Worm (Caenorhabditis elegans) whole organism, early embryonic: ENCODE data around the gene gphr-1.

ENCODE experiments used
- B0310.2 ChIP-seq: sonication (generic microtip); optimal IDR thresholded peaks from 2 replicates; lab custom pipeline; 2016; ENCODE audit warnings: mild to moderate bottlenecking, missing genetic modification characterization, missing compliant biosample characterization
- F13C5.2 ChIP-seq: sonication (generic microtip); optimal IDR thresholded peaks from 2 replicates; lab custom pipeline; 2017; ENCODE audit warnings: mild to moderate bottlenecking, missing genetic modification characterization, inconsistent platforms, missing compliant biosample characterization
- aly-1 ChIP-seq: sonication (generic microtip); optimal IDR thresholded peaks from 2 replicates; lab custom pipeline; 2016; ENCODE audit warnings: missing genetic modification characterization, missing compliant biosample characterization
- ama-1 ChIP-seq: fragments of 150-350 bp; optimal IDR thresholded peaks from 2 replicates; lab custom pipeline; 2014
- ceh-13 ChIP-seq: fragments of 200-800 bp; sonication (Bioruptor generic); optimal IDR thresholded peaks from 2 replicates; lab custom pipeline; 2018; ENCODE audit warnings: mild to moderate bottlenecking, missing genetic modification characterization, missing compliant biosample characterization
- flt-1 ChIP-seq: fragments of 200-800 bp; sonication (Bioruptor generic); IDR thresholded peaks from 2 replicates; pipeline ENCODE4 v1.3.6; 2022; ENCODE audit warnings: missing genetic modification characterization, missing compliant biosample characterization
- hmbx-1 ChIP-seq: sonication (generic microtip); optimal IDR thresholded peaks from 2 replicates; lab custom pipeline; 2016; ENCODE audit warnings: mild to moderate bottlenecking, missing genetic modification characterization, missing compliant biosample characterization
- pes-1 ChIP-seq: fragments of 200-800 bp; sonication (Bioruptor generic); IDR thresholded peaks from 2 replicates; pipeline ENCODE4 v1.3.6; 2022; ENCODE audit warnings: missing genetic modification reagents, missing genetic modification characterization, missing compliant biosample characterization
- scrt-1 ChIP-seq: fragments of 200-800 bp; sonication (Bioruptor generic); IDR thresholded peaks from 2 replicates; pipeline ENCODE4 v1.3.6; 2022; ENCODE audit warnings: missing genetic modification characterization, missing compliant biosample characterization
- sea-1 ChIP-seq: fragments of 200-800 bp; sonication (Bioruptor generic); conservative IDR thresholded peaks from 2 replicates; pipeline ENCODE4 v1.3.6; 2022; ENCODE audit warnings: missing genetic modification characterization, missing compliant biosample characterization
- tbx-11 ChIP-seq: fragments of 200-800 bp; sonication (Bioruptor generic); IDR thresholded peaks from 2 replicates; pipeline ENCODE4 v1.3.6; 2022; ENCODE audit warnings: missing genetic modification characterization, missing compliant biosample characterization
- tbx-37 ChIP-seq: fragments of 200-800 bp; sonication (Bioruptor generic); conservative IDR thresholded peaks from 2 replicates; pipeline ENCODE4 v1.3.6; 2022; ENCODE audit warnings: missing genetic modification reagents, missing genetic modification characterization, missing compliant biosample characterization
- tra-4 ChIP-seq: sonication (generic microtip); optimal IDR thresholded peaks from 2 replicates; lab custom pipeline; 2017; ENCODE audit warnings: missing genetic modification characterization, missing compliant biosample characterization

DNA sequence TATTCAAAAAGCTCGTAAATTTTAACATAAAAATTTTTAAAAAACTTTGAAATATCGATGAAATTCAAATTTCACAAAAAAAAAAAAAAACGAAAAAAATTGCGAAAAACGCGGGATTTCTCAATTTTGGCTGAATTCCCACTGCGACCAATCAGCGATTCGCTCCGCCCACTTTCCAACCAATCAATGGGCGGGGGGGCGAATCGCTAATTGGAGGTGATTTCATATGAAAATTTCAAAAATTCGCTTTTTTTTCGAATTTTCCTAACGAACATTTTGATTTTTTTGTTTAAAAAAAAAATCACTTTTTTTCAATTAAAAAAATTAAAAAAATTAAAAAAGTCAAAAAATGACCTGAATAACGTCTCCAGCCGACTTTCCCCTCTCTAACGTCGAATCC lies 51.5 kb downstream of the gphr-1 start:
- TF ChIP-seq ama-1 (lab: Kevin White, UChicago) (no peak), tra-4 (tag; lab: Kevin White, UChicago) (no peak), sea-1 (GFP tag; lab: Robert Waterston, UW) (no peak), tbx-11 (no peak), B0310.2 (no peak), F13C5.2 (tag; lab: Kevin White, UChicago) (no peak), tbx-37 (no peak), ceh-13 (no peak), flt-1 (no peak), hmbx-1 (tag; lab: Kevin White, UChicago) (no peak), scrt-1 (no peak), pes-1 (GFP tag; lab: Robert Waterston, UW) (no peak), aly-1 (no peak)
